Worm (Caenorhabditis elegans) whole organism, L1 larva: Measurements from ENCODE around the gene cpt-1.
A peak's percentile ranks its signal among the peaks of the same experiment; 100 is the strongest.

Experiments
- C34B4.2 ChIP-seq: sonication (generic microtip); optimal IDR thresholded peaks from 2 replicates; lab custom pipeline; 2017; ENCODE audit warnings: mild to moderate bottlenecking, missing genetic modification characterization, missing compliant biosample characterization
- F16B12.6 ChIP-seq: fragments of 150-350 bp; optimal IDR thresholded peaks from 2 replicates; lab custom pipeline; 2014; ENCODE audit warnings: missing biosample characterization, missing genetic modification characterization
- Y116A8C.19 ChIP-seq: sonication (generic microtip); optimal IDR thresholded peaks from 2 replicates; lab custom pipeline; 2016; ENCODE audit warnings: missing compliant biosample characterization, missing genetic modification characterization, borderline replicate concordance
- alr-1 ChIP-seq: fragments of 200-800 bp; sonication (Bioruptor generic); optimal IDR thresholded peaks from 2 replicates; lab custom pipeline; 2018; ENCODE audit warnings: borderline replicate concordance, mild to moderate bottlenecking, missing genetic modification characterization, missing compliant biosample characterization
- ama-1 ChIP-seq: fragments of 150-350 bp; optimal IDR thresholded peaks from 2 replicates; lab custom pipeline; 2014
- blmp-1 ChIP-seq: fragments of 150-350 bp; optimal IDR thresholded peaks from 2 replicates; lab custom pipeline; 2014; ENCODE audit warnings: missing biosample characterization, missing genetic modification characterization
- ceh-90 ChIP-seq: sonication (generic microtip); optimal IDR thresholded peaks from 2 replicates; lab custom pipeline; 2016; ENCODE audit warnings: missing genetic modification characterization, missing compliant biosample characterization
- ces-1 ChIP-seq: fragments of 150-350 bp; optimal IDR thresholded peaks from 2 replicates; lab custom pipeline; 2014; ENCODE audit warnings: missing biosample characterization, missing genetic modification reagents, missing genetic modification characterization
- dpl-1 ChIP-seq, 3 experiments: fragments of 150-350 bp in 2 of 3; sonication (generic microtip) in 1 of 3; optimal IDR thresholded peaks; 2 replicates each; lab custom pipeline; 2014 to 2017; ENCODE audit warnings: missing biosample characterization in 3 of 3, missing genetic modification characterization in 3 of 3, missing genetic modification reagents in 3 of 3
- efl-1 ChIP-seq, 4 experiments: fragments of 150-350 bp; optimal IDR thresholded peaks in 3 of 4; peaks in 1 of 4; 1 replicate in 1 of 4; 2 replicates in 3 of 4; lab custom pipeline; 2014; ENCODE audit warnings: missing biosample characterization in 2 of 4, missing genetic modification characterization in 2 of 4, missing genetic modification reagents in 2 of 4
- efl-3 ChIP-seq: fragments of 200-800 bp; sonication (Bioruptor generic); optimal IDR thresholded peaks from 2 replicates; lab custom pipeline; 2018; ENCODE audit warnings: mild to moderate bottlenecking, missing genetic modification characterization, missing compliant biosample characterization
- egl-13 ChIP-seq: sonication (generic microtip); optimal IDR thresholded peaks from 2 replicates; lab custom pipeline; 2016; ENCODE audit warnings: missing genotype, missing genetic modification reagents, missing genetic modification characterization, missing compliant biosample characterization
- egl-27 ChIP-seq, 2 experiments: fragments of 150-350 bp in 1 of 2; sonication (generic microtip); optimal IDR thresholded peaks; 3 replicates each; lab custom pipeline; 2017 to 2018; ENCODE audit warnings: missing biosample characterization in 2 of 2, missing genetic modification characterization in 2 of 2, missing genetic modification reagents in 2 of 2
- ets-5 ChIP-seq: fragments of 200-800 bp; sonication (Bioruptor generic); IDR thresholded peaks from 2 replicates; pipeline ENCODE4 v1.3.6; 2022; ENCODE audit warnings: missing genetic modification characterization, missing compliant biosample characterization
- fkh-8 ChIP-seq: sonication (generic microtip); optimal IDR thresholded peaks from 2 replicates; lab custom pipeline; 2016; ENCODE audit warnings: mild to moderate bottlenecking, missing genetic modification characterization, missing compliant biosample characterization
- fos-1 ChIP-seq: fragments of 150-350 bp; optimal IDR thresholded peaks from 2 replicates; lab custom pipeline; 2014; ENCODE audit warnings: missing biosample characterization, missing genetic modification characterization
- grh-1 ChIP-seq: fragments of 200-800 bp; sonication (Bioruptor generic); IDR thresholded peaks from 2 replicates; pipeline ENCODE4 v1.3.6; 2022; ENCODE audit warnings: missing genetic modification reagents, missing genetic modification characterization, missing compliant biosample characterization
- hpl-2 ChIP-seq: fragments of 150-350 bp; optimal IDR thresholded peaks from 2 replicates; lab custom pipeline; 2014; ENCODE audit warnings: missing biosample characterization, missing genetic modification reagents, missing genetic modification characterization
- irx-1 ChIP-seq: sonication (generic microtip); optimal IDR thresholded peaks from 2 replicates; lab custom pipeline; 2016; ENCODE audit warnings: missing genetic modification characterization, missing compliant biosample characterization
- lin-13 ChIP-seq: fragments of 150-350 bp; optimal IDR thresholded peaks from 2 replicates; lab custom pipeline; 2014; ENCODE audit warnings: missing biosample characterization, missing genetic modification reagents, missing genetic modification characterization
- lin-14 ChIP-seq: fragments of 200-800 bp; sonication (Bioruptor generic); optimal IDR thresholded peaks from 2 replicates; lab custom pipeline; 2018; ENCODE audit warnings: mild to moderate bottlenecking, missing genetic modification characterization, moderate library complexity, missing compliant biosample characterization
- lin-15B ChIP-seq: fragments of 150-350 bp; sonication (generic microtip); optimal IDR thresholded peaks from 3 replicates; lab custom pipeline; 2014; ENCODE audit warnings: missing biosample characterization, missing genetic modification characterization
- lin-39 ChIP-seq: fragments of 150-350 bp; optimal IDR thresholded peaks from 2 replicates; lab custom pipeline; 2014; ENCODE audit warnings: missing biosample characterization, missing genetic modification reagents, missing genetic modification characterization
- lir-3 ChIP-seq: sonication (generic microtip); optimal IDR thresholded peaks from 2 replicates; lab custom pipeline; 2016; ENCODE audit warnings: mild to moderate bottlenecking, missing genetic modification characterization, moderate library complexity, missing compliant biosample characterization; ENCODE audit not compliant: poor library complexity
- lsy-2 ChIP-seq, 2 experiments: fragments of 150-350 bp; optimal IDR thresholded peaks; 2 replicates each; lab custom pipeline; 2014; ENCODE audit warnings: missing biosample characterization in 2 of 2, missing genetic modification characterization in 2 of 2
- mdl-1 ChIP-seq, 2 experiments: fragments of 150-350 bp; optimal IDR thresholded peaks; 2 replicates each; lab custom pipeline; 2014 to 2017; ENCODE audit warnings: missing biosample characterization in 2 of 2, missing genetic modification characterization in 2 of 2, inconsistent platforms in 1 of 2
- mep-1 ChIP-seq: fragments of 150-350 bp; optimal IDR thresholded peaks from 2 replicates; lab custom pipeline; 2014; ENCODE audit warnings: missing biosample characterization, missing genetic modification characterization
- nhr-19 ChIP-seq: fragments of 200-800 bp; sonication (Bioruptor generic); conservative IDR thresholded peaks from 2 replicates; pipeline ENCODE4 v1.3.6; 2022; ENCODE audit warnings: missing genetic modification characterization, missing compliant biosample characterization
- nhr-47 ChIP-seq: sonication (generic microtip); optimal IDR thresholded peaks from 2 replicates; lab custom pipeline; 2016; ENCODE audit warnings: mild to moderate bottlenecking, missing genetic modification characterization, moderate library complexity, missing compliant biosample characterization
- nhr-71 ChIP-seq: sonication (generic microtip); optimal IDR thresholded peaks from 2 replicates; lab custom pipeline; 2016; ENCODE audit warnings: mild to moderate bottlenecking, missing genetic modification characterization, moderate library complexity, missing compliant biosample characterization
- nhr-76 ChIP-seq: sonication (generic microtip); optimal IDR thresholded peaks from 2 replicates; lab custom pipeline; 2017; ENCODE audit warnings: missing biosample characterization, missing genetic modification characterization
- nhr-77 ChIP-seq: fragments of 150-350 bp; optimal IDR thresholded peaks from 2 replicates; lab custom pipeline; 2014; ENCODE audit warnings: missing biosample characterization, missing genetic modification characterization
- nhr-84 ChIP-seq: sonication (generic microtip); optimal IDR thresholded peaks from 2 replicates; lab custom pipeline; 2017; ENCODE audit warnings: missing biosample characterization, missing genetic modification characterization
- nhr-85 ChIP-seq: sonication (generic microtip); peaks from one replicate; lab custom pipeline; 2016; ENCODE audit warnings: missing genetic modification characterization, inconsistent platforms, missing compliant biosample characterization
- nhr-90 ChIP-seq: sonication (generic microtip); optimal IDR thresholded peaks from 2 replicates; lab custom pipeline; 2016; ENCODE audit warnings: mild to moderate bottlenecking, missing genetic modification characterization, missing compliant biosample characterization; ENCODE audit not compliant: poor library complexity
- pqm-1 ChIP-seq: sonication (generic microtip); optimal IDR thresholded peaks from 3 replicates; lab custom pipeline; 2017; ENCODE audit warnings: missing biosample characterization, missing genetic modification characterization
- rnt-1 ChIP-seq: sonication (generic microtip); optimal IDR thresholded peaks from 2 replicates; lab custom pipeline; 2016; ENCODE audit warnings: mild to moderate bottlenecking, missing genetic modification characterization, moderate library complexity, missing compliant biosample characterization
- snu-23 ChIP-seq: sonication (generic microtip); optimal IDR thresholded peaks from 2 replicates; lab custom pipeline; 2016; ENCODE audit warnings: missing genetic modification characterization, missing compliant biosample characterization
- sox-4 ChIP-seq: sonication (generic microtip); optimal IDR thresholded peaks from 2 replicates; lab custom pipeline; 2016; ENCODE audit warnings: missing genetic modification characterization, missing compliant biosample characterization
- sptf-1 ChIP-seq: fragments of 150-350 bp; optimal IDR thresholded peaks from 2 replicates; lab custom pipeline; 2014; ENCODE audit warnings: missing biosample characterization, missing genetic modification characterization
- swsn-7 ChIP-seq: sonication (generic microtip); optimal IDR thresholded peaks from 2 replicates; lab custom pipeline; 2016; ENCODE audit warnings: missing genetic modification characterization, missing compliant biosample characterization
- tlp-1 ChIP-seq: fragments of 150-350 bp; optimal IDR thresholded peaks from 2 replicates; lab custom pipeline; 2014; ENCODE audit warnings: missing biosample characterization, missing genetic modification characterization
- unc-130 ChIP-seq: fragments of 150-350 bp; optimal IDR thresholded peaks from 2 replicates; lab custom pipeline; 2017; ENCODE audit warnings: missing biosample characterization, missing genetic modification characterization, inconsistent platforms
- unc-30 ChIP-seq: sonication (generic microtip); optimal IDR thresholded peaks from 2 replicates; lab custom pipeline; 2017; ENCODE audit warnings: missing biosample characterization, missing genetic modification characterization
- unc-86 ChIP-seq: sonication (generic microtip); optimal IDR thresholded peaks from 2 replicates; lab custom pipeline; 2016; ENCODE audit warnings: missing genetic modification characterization, missing compliant biosample characterization
- unc-98 ChIP-seq: fragments of 200-800 bp; sonication (Bioruptor generic); IDR thresholded peaks from 2 replicates; pipeline ENCODE4 v1.3.6; 2022; ENCODE audit warnings: missing genetic modification characterization, missing compliant biosample characterization
- vab-15 ChIP-seq: sonication (generic microtip); optimal IDR thresholded peaks from 2 replicates; lab custom pipeline; 2017; ENCODE audit warnings: missing genotype, mild to moderate bottlenecking, missing genetic modification characterization, missing compliant biosample characterization
- zag-1 ChIP-seq: fragments of 150-350 bp; optimal IDR thresholded peaks from 2 replicates; lab custom pipeline; 2014; ENCODE audit warnings: missing biosample characterization, missing genetic modification characterization
- zip-4 ChIP-seq: fragments of 200-800 bp; sonication (Bioruptor generic); optimal IDR thresholded peaks from 2 replicates; lab custom pipeline; 2018; ENCODE audit warnings: mild to moderate bottlenecking, missing genetic modification characterization, moderate library complexity, missing compliant biosample characterization
- ztf-11 ChIP-seq, 2 experiments: sonication (generic microtip); optimal IDR thresholded peaks; 2 replicates each; lab custom pipeline; 2016 to 2017; ENCODE audit warnings: missing genetic modification characterization in 2 of 2, missing biosample characterization in 1 of 2, missing compliant biosample characterization in 1 of 2
- ztf-4 ChIP-seq: fragments of 150-350 bp; optimal IDR thresholded peaks from 2 replicates; lab custom pipeline; 2014; ENCODE audit warnings: missing biosample characterization, missing genetic modification characterization

cpt-1 gene

DNA sequence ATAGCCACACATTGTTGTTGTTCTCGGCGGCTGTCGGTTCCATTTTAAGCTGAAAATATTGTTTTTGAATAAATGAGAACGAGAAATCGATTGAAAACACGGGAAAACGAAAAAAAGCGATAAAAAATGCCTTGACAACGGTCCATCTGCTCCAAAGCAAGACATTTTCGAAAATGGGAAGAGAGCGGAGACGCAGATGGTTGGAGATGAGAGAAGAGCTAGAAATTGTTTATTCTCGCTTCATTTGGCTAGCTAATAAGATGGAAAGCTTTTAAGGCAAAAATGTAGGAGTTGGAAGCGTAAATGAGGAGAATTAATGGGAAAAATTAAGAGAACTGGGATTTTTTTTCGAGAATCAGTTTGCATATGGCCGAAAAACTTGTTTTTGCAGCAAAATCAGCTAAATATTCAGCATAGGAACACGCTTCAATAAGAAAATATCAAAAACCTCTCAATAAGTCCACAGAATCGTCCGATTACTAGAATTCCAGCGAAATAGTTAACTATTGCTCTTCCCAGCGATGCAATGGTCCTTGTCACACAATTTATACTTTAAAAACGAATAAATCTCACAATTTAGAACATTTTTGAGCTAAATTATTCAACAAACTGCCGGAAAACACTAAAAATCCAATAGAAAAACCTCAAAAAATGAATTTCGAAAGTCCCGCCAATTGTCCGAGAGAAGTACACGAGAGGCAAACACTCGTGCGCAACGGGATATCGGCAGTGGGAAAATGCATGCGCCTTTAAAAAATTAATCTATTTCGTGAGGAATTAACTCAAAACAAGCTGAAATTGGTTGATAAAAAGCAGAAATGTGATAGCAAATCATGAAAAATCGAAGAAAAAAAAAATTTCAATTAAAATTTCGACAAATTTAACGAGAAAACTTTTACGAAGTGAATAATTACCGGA lies 57.7 kb downstream of the cpt-1 start, which contains the start of gene pisy-1 (continued):
- TF ChIP-seq sptf-1 (tag; lab: Kevin White, UChicago), result no peak
- no peak for TF ChIP-seq zag-1 (tag; lab: Kevin White, UChicago)
- TF ChIP-seq lir-3, result no peak
- no peak for TF ChIP-seq efl-3
- TF ChIP-seq egl-27 (tag; optimal IDR thresholded peaks at IDR 0.05; lab: Kevin White, UChicago), result no peak
- TF ChIP-seq ets-5, result no peak
- peak; percentile 77 to 90 (median 81) for TF ChIP-seq dpl-1 (GFP tag; optimal IDR thresholded peaks at IDR 0.05; lab: Kevin White, UChicago)
- TF ChIP-seq unc-30 (tag; lab: Kevin White, UChicago), result no peak
- peak; percentile 53 for TF ChIP-seq lin-15B
- TF ChIP-seq grh-1 (GFP tag; lab: Robert Waterston, UW), result no peak
- no peak for TF ChIP-seq blmp-1 (tag; lab: Kevin White, UChicago)
- TF ChIP-seq efl-1 (optimal IDR thresholded peaks at IDR 0.05; lab: Kevin White, UChicago), result peak; percentile 65 to 86
- TF ChIP-seq efl-1 (GFP tag; optimal IDR thresholded peaks at IDR 0.05 in 1 of 2; lab: Kevin White, UChicago), result peak; percentile 89 to 98
- no peak for TF ChIP-seq alr-1
- TF ChIP-seq nhr-76 (tag; lab: Kevin White, UChicago), result no peak
- no peak for TF ChIP-seq unc-86 (tag; lab: Kevin White, UChicago)
- TF ChIP-seq rnt-1 (tag; lab: Kevin White, UChicago), result peak; percentile 64
- peak; percentile 34 for TF ChIP-seq lin-39 (tag; lab: Kevin White, UChicago)
- no peak for TF ChIP-seq nhr-84
- no peak for TF ChIP-seq C34B4.2
- TF ChIP-seq fkh-8 (tag; lab: Kevin White, UChicago), result no peak
- TF ChIP-seq F16B12.6, result peak; percentile 32
- TF ChIP-seq Y116A8C.19 (tag; lab: Kevin White, UChicago), result no peak
- TF ChIP-seq pqm-1 (tag; lab: Kevin White, UChicago), result no peak
- no peak for TF ChIP-seq nhr-90
- TF ChIP-seq hpl-2 (GFP tag; lab: Kevin White, UChicago), result no peak
- TF ChIP-seq nhr-77, result no peak
- TF ChIP-seq vab-15 (tag; lab: Kevin White, UChicago), result peak; percentile 53
- no peak for TF ChIP-seq egl-13
- TF ChIP-seq ceh-90 (tag; lab: Kevin White, UChicago), result no peak
- TF ChIP-seq snu-23 (GFP tag; lab: Kevin White, UChicago), result peak; percentile 67
- no peak for TF ChIP-seq ces-1 (GFP tag; lab: Kevin White, UChicago)
- no peak for TF ChIP-seq ztf-4 (tag; lab: Kevin White, UChicago)
- no peak for TF ChIP-seq mep-1 (tag; lab: Kevin White, UChicago)
- peak; percentile 55 to 80 for TF ChIP-seq lsy-2 (tag; optimal IDR thresholded peaks at IDR 0.05; lab: Kevin White, UChicago)
- no peak for TF ChIP-seq unc-98
- TF ChIP-seq nhr-85 (tag; lab: Kevin White, UChicago), result no peak
- peak; percentile 32 for TF ChIP-seq lin-13 (GFP tag; lab: Kevin White, UChicago)
- TF ChIP-seq nhr-19 (GFP tag; lab: Robert Waterston, UW), result no peak; the same call in 1 of the 2 replicates
- TF ChIP-seq lin-14 (GFP tag; lab: Kevin White, UChicago), result no peak
- peak in 1 of 2 experiments; percentile 52 for TF ChIP-seq mdl-1 (tag; optimal IDR thresholded peaks at IDR 0.05; lab: Kevin White, UChicago)
- TF ChIP-seq sox-4, result no peak
- TF ChIP-seq tlp-1 (tag; lab: Kevin White, UChicago), result no peak
- TF ChIP-seq fos-1 (tag; lab: Kevin White, UChicago), result no peak
- TF ChIP-seq nhr-71 (tag; lab: Kevin White, UChicago), result no peak
- TF ChIP-seq unc-130 (tag; lab: Kevin White, UChicago), result peak; percentile 70
- TF ChIP-seq swsn-7, result peak; percentile 21
- TF ChIP-seq zip-4 (GFP tag; lab: Kevin White, UChicago), result no peak
- no peak for TF ChIP-seq irx-1 (tag; lab: Kevin White, UChicago)
- no peak for TF ChIP-seq nhr-47 (tag; lab: Kevin White, UChicago)
- no peak for TF ChIP-seq ztf-11 (tag; optimal IDR thresholded peaks at IDR 0.05; lab: Kevin White, UChicago)
- TF ChIP-seq ama-1 (lab: Kevin White, UChicago), result no peak
